Worm (Caenorhabditis elegans) whole organism, mixed stage, embryonic: ENCODE results near the gene Y37B11A.3.

ENCODE experiments used
- elt-3 ChIP-seq: fragments of 150-350 bp; optimal IDR thresholded peaks from 2 replicates; lab custom pipeline; 2014; ENCODE audit warnings: missing biosample characterization, missing genetic modification characterization
- lsy-2 ChIP-seq: fragments of 150-350 bp; optimal IDR thresholded peaks from 2 replicates; lab custom pipeline; 2014; ENCODE audit warnings: missing biosample characterization, missing genetic modification characterization
- mab-5 ChIP-seq: fragments of 150-350 bp; optimal IDR thresholded peaks from 2 replicates; lab custom pipeline; 2014; ENCODE audit warnings: missing biosample characterization, missing genetic modification characterization
- mep-1 ChIP-seq: fragments of 150-350 bp; optimal IDR thresholded peaks from 2 replicates; lab custom pipeline; 2017; ENCODE audit warnings: missing biosample characterization, missing genetic modification reagents, missing genetic modification characterization, inconsistent platforms
- nhr-237 ChIP-seq: fragments of 150-350 bp; optimal IDR thresholded peaks from 2 replicates; lab custom pipeline; 2014; ENCODE audit warnings: missing biosample characterization, missing genetic modification characterization
- nhr-28 ChIP-seq: fragments of 150-350 bp; optimal IDR thresholded peaks from 2 replicates; lab custom pipeline; 2014; ENCODE audit warnings: missing biosample characterization, missing genetic modification characterization
- snpc-4 ChIP-seq: fragments of 150-350 bp; optimal IDR thresholded peaks from 2 replicates; lab custom pipeline; 2014; ENCODE audit warnings: missing biosample characterization, missing genetic modification characterization
- ztf-11 ChIP-seq: fragments of 150-350 bp; optimal IDR thresholded peaks from 2 replicates; lab custom pipeline; 2014; ENCODE audit warnings: missing biosample characterization, missing genetic modification characterization

DNA sequence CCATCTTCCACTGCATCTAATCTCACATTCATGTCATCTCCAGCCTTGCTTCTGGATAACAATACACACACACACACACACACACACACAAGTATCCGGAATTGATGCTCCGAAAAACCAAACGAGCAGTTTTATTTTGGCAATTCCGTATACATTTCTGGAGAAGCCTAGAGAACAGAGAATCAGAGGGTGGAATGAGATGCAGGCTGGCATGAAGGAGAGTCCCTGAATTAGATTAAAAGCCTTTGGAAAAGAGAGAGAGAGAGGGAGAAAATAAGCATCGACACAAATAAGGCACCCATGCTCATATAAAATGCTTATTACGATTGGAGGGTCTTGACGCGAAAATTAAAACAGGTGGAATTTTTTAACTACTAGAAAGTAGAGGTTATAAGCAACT lies 24.4 kb downstream of the Y37B11A.3 start:
- no peak for TF ChIP-seq ztf-11 (tag; lab: Kevin White, UChicago)
- TF ChIP-seq mab-5 (tag; lab: Kevin White, UChicago): no peak
- TF ChIP-seq mep-1: no peak
- TF ChIP-seq nhr-237 (tag; lab: Kevin White, UChicago): no peak
- no peak for TF ChIP-seq lsy-2 (tag; lab: Kevin White, UChicago)
- no peak for TF ChIP-seq elt-3
- TF ChIP-seq snpc-4: no peak
- TF ChIP-seq nhr-28 (tag; lab: Kevin White, UChicago): no peak
